Fruit fly (Drosophila melanogaster) whole organism, embryonic: ENCODE results near the gene CG17855.

Source experiments
- Adf1 ChIP-seq: fragments of 200-800 bp; sonication (Bioruptor generic); IDR thresholded peaks from 2 replicates; pipeline ENCODE4 v1.3.6; 2022; ENCODE audit warnings: missing biosample characterization, missing genetic modification characterization
- Bgb ChIP-seq: fragments of 200-800 bp; sonication (Bioruptor generic); IDR thresholded peaks from 2 replicates; pipeline ENCODE4 v1.3.6; 2022; ENCODE audit warnings: missing biosample characterization, missing genetic modification characterization; ENCODE audit not compliant: partially characterized antibody
- BtbVII ChIP-seq: fragments of 200-800 bp; sonication (Bioruptor generic); optimal IDR thresholded peaks from 3 replicates; lab custom pipeline; 2017; ENCODE audit warnings: missing biosample characterization, mild to moderate bottlenecking, missing genetic modification characterization
- CG12942 ChIP-seq: fragments of 200-800 bp; sonication (Bioruptor generic); optimal IDR thresholded peaks from 3 replicates; lab custom pipeline; 2016; ENCODE audit warnings: missing biosample characterization, missing genetic modification characterization
- CG13775 ChIP-seq: fragments of 200-800 bp; sonication (Bioruptor generic); optimal IDR thresholded peaks from 3 replicates; lab custom pipeline; 2017; ENCODE audit warnings: missing biosample characterization, mild to moderate bottlenecking, missing genetic modification characterization
- CG13894 ChIP-seq: fragments of 200-800 bp; sonication (Bioruptor generic); optimal IDR thresholded peaks from 3 replicates; lab custom pipeline; 2018; ENCODE audit warnings: missing biosample characterization, mild to moderate bottlenecking, missing genetic modification characterization, moderate library complexity
- CG1529 ChIP-seq: fragments of 200-800 bp; sonication (Bioruptor generic); optimal IDR thresholded peaks from 3 replicates; lab custom pipeline; 2018; ENCODE audit warnings: missing biosample characterization, missing genetic modification characterization
- CG1602 ChIP-seq: fragments of 200-800 bp; sonication (Bioruptor generic); optimal IDR thresholded peaks from 3 replicates; lab custom pipeline; 2016; ENCODE audit warnings: missing biosample characterization, missing genetic modification characterization
- CG1603 ChIP-seq: fragments of 200-800 bp; sonication (Bioruptor generic); optimal IDR thresholded peaks from 2 replicates; lab custom pipeline; 2019; ENCODE audit warnings: missing biosample characterization, mild to moderate bottlenecking, missing genetic modification characterization, moderate library complexity
- CG18599 ChIP-seq: fragments of 200-800 bp; sonication (Bioruptor generic); optimal IDR thresholded peaks from 3 replicates; lab custom pipeline; 2017; ENCODE audit warnings: missing biosample characterization, missing genetic modification characterization, mild to moderate bottlenecking, moderate library complexity, missing genetic modification reagents
- CG3065 ChIP-seq: fragments of 200-800 bp; sonication (Bioruptor generic); optimal IDR thresholded peaks from 2 replicates; lab custom pipeline; 2016; ENCODE audit warnings: missing biosample characterization, missing genetic modification characterization
- CG33213 ChIP-seq: fragments of 200-800 bp; sonication (Bioruptor generic); optimal IDR thresholded peaks from 3 replicates; lab custom pipeline; 2016; ENCODE audit warnings: missing biosample characterization, missing genetic modification characterization
- CG33557 ChIP-seq: fragments of 200-800 bp; sonication (Bioruptor generic); optimal IDR thresholded peaks from 2 replicates; lab custom pipeline; 2019; ENCODE audit warnings: missing biosample characterization, mild to moderate bottlenecking, missing genetic modification characterization, moderate library complexity
- CG3838 ChIP-seq: fragments of 200-800 bp; sonication (Bioruptor generic); optimal IDR thresholded peaks from 3 replicates; lab custom pipeline; 2016; ENCODE audit warnings: missing biosample characterization, missing genetic modification characterization
- CG4424 ChIP-seq: fragments of 200-800 bp; sonication (Bioruptor generic); optimal IDR thresholded peaks from 3 replicates; lab custom pipeline; 2016; ENCODE audit warnings: missing biosample characterization, missing genetic modification characterization
- CG4617 ChIP-seq: fragments of 200-800 bp; sonication (Bioruptor generic); optimal IDR thresholded peaks from 3 replicates; lab custom pipeline; 2016; ENCODE audit warnings: missing biosample characterization, missing genetic modification characterization, borderline replicate concordance
- CG7556 ChIP-seq: fragments of 200-800 bp; sonication (Bioruptor generic); optimal IDR thresholded peaks from 2 replicates; lab custom pipeline; 2017; ENCODE audit warnings: missing biosample characterization, mild to moderate bottlenecking, missing genetic modification characterization
- CTCF ChIP-seq: fragments of 200-800 bp; sonication (Bioruptor generic); optimal IDR thresholded peaks from 2 replicates; lab custom pipeline; 2017; ENCODE audit warnings: missing biosample characterization, mild to moderate bottlenecking, missing genetic modification characterization, moderate library complexity
- CkIIα-i1 ChIP-seq: fragments of 200-800 bp; sonication (Bioruptor generic); IDR thresholded peaks from 2 replicates; pipeline ENCODE4 v1.3.6; 2022; ENCODE audit warnings: missing biosample characterization, missing genetic modification characterization
- D ChIP-seq, 2 experiments: fragments of 200-800 bp in 1 of 2; fragments of >200 bp in 1 of 2; sonication (Bioruptor generic) in 1 of 2; optimal IDR thresholded peaks; 2 replicates in 1 of 2; 3 replicates in 1 of 2; lab custom pipeline; 2017; ENCODE audit warnings: mild to moderate bottlenecking in 1 of 2, missing biosample characterization in 1 of 2, missing genetic modification characterization in 1 of 2, missing genetic modification reagents in 1 of 2
- E2f1 ChIP-seq: fragments of 200-800 bp; sonication (Bioruptor generic); IDR thresholded peaks from 2 replicates; pipeline ENCODE4 v1.3.6; 2022; ENCODE audit warnings: missing biosample characterization, missing genetic modification characterization
- Gsc ChIP-seq: fragments of 200-800 bp; sonication (Bioruptor generic); IDR thresholded peaks from 2 replicates; pipeline ENCODE4 v1.3.6; 2022; ENCODE audit warnings: missing biosample characterization, missing genetic modification characterization
- HLHmδ ChIP-seq: fragments of 200-800 bp; sonication (Bioruptor generic); optimal IDR thresholded peaks from 2 replicates; lab custom pipeline; 2018; ENCODE audit warnings: missing biosample characterization, mild to moderate bottlenecking, missing genetic modification characterization, moderate library complexity
- Hey ChIP-seq: fragments of 200-800 bp; sonication (Bioruptor generic); optimal IDR thresholded peaks from 3 replicates; lab custom pipeline; 2018; ENCODE audit warnings: missing biosample characterization, mild to moderate bottlenecking, missing genetic modification characterization
- Hr3 ChIP-seq: fragments of 200-800 bp; sonication (Bioruptor generic); optimal IDR thresholded peaks from 3 replicates; lab custom pipeline; 2016; ENCODE audit warnings: missing biosample characterization, missing genetic modification characterization
- NK7.1 ChIP-seq: fragments of 200-800 bp; sonication (Bioruptor generic); optimal IDR thresholded peaks from 3 replicates; lab custom pipeline; 2016; ENCODE audit warnings: missing biosample characterization, missing genetic modification characterization
- Nf-YC ChIP-seq: fragments of 200-800 bp; optimal IDR thresholded peaks from 3 replicates; lab custom pipeline; 2019; ENCODE audit warnings: missing biosample characterization, mild to moderate bottlenecking, missing genetic modification characterization, moderate library complexity
- Oaz ChIP-seq: fragments of 200-800 bp; sonication (Bioruptor generic); IDR thresholded peaks from 2 replicates; pipeline ENCODE4 v1.3.6; 2022; ENCODE audit warnings: missing biosample characterization, missing genetic modification characterization
- Oli ChIP-seq: fragments of 200-800 bp; sonication (Bioruptor generic); optimal IDR thresholded peaks from 2 replicates; lab custom pipeline; 2018; ENCODE audit warnings: missing biosample characterization, mild to moderate bottlenecking, missing genetic modification characterization, moderate library complexity
- Optix ChIP-seq: fragments of 200-800 bp; sonication (Bioruptor generic); IDR thresholded peaks from 3 replicates; pipeline ENCODE4 v1.3.6; 2022; ENCODE audit warnings: missing biosample characterization, missing genetic modification characterization
- Pdp1 ChIP-seq, 2 experiments: fragments of 200-800 bp; sonication (Bioruptor generic); optimal IDR thresholded peaks; 3 replicates each; lab custom pipeline; 2016; ENCODE audit warnings: missing biosample characterization in 2 of 2, missing genetic modification characterization in 2 of 2, mild to moderate bottlenecking in 1 of 2, moderate library complexity in 1 of 2
- Rx ChIP-seq: fragments of 200-800 bp; sonication (Bioruptor generic); IDR thresholded peaks from 2 replicates; pipeline ENCODE4 v1.3.6; 2022; ENCODE audit warnings: missing biosample characterization, missing genetic modification characterization
- Xrp1 ChIP-seq: fragments of 200-800 bp; sonication (Bioruptor generic); IDR thresholded peaks from 2 replicates; pipeline ENCODE4 v1.3.6; 2022; ENCODE audit warnings: missing biosample characterization, missing genetic modification characterization
- chinmo ChIP-seq: fragments of 200-800 bp; sonication (Bioruptor generic); IDR thresholded peaks from 4 replicates; pipeline ENCODE4 v1.3.6; 2022; ENCODE audit warnings: missing biosample characterization, missing genetic modification characterization; ENCODE audit not compliant: partially characterized antibody
- chn ChIP-seq: fragments of 200-800 bp; sonication (Bioruptor generic); optimal IDR thresholded peaks from 2 replicates; lab custom pipeline; 2016; ENCODE audit warnings: missing biosample characterization, missing genetic modification characterization
- corto ChIP-seq: fragments of 200-800 bp; sonication (Bioruptor generic); optimal IDR thresholded peaks from 2 replicates; lab custom pipeline; 2016; ENCODE audit warnings: missing biosample characterization, mild to moderate bottlenecking, missing genetic modification characterization, moderate library complexity
- dpn ChIP-seq, 2 experiments: fragments of 200-800 bp; sonication (Bioruptor generic); optimal IDR thresholded peaks; 3 replicates each; lab custom pipeline; 2016; ENCODE audit warnings: missing biosample characterization in 2 of 2, missing genetic modification characterization in 2 of 2
- eve ChIP-seq, 2 experiments: fragments of >200 bp; optimal IDR thresholded peaks; 2 replicates each; lab custom pipeline; 2017; ENCODE audit warnings: missing biosample characterization in 2 of 2, missing genetic modification characterization in 2 of 2
- eyg ChIP-seq: fragments of 200-800 bp; sonication (Bioruptor generic); optimal IDR thresholded peaks from 3 replicates; lab custom pipeline; 2016; ENCODE audit warnings: missing biosample characterization, missing genetic modification characterization
- fd102C ChIP-seq: fragments of 200-800 bp; sonication (Bioruptor generic); optimal IDR thresholded peaks from 2 replicates; lab custom pipeline; 2018; ENCODE audit warnings: missing biosample characterization, mild to moderate bottlenecking, missing genetic modification characterization, moderate library complexity
- gcm2 ChIP-seq: fragments of 200-800 bp; sonication (Bioruptor generic); optimal IDR thresholded peaks from 2 replicates; lab custom pipeline; 2016; ENCODE audit warnings: missing biosample characterization, missing genetic modification characterization
- jigr1 ChIP-seq: fragments of 200-800 bp; sonication (Bioruptor generic); IDR thresholded peaks from 3 replicates; pipeline ENCODE4 v1.3.6; 2022; ENCODE audit warnings: missing biosample characterization, missing genetic modification characterization
- kah ChIP-seq: fragments of 200-800 bp; sonication (Bioruptor generic); optimal IDR thresholded peaks from 2 replicates; lab custom pipeline; 2018; ENCODE audit warnings: missing biosample characterization, mild to moderate bottlenecking, missing genetic modification characterization
- pros ChIP-seq: fragments of 200-800 bp; sonication (Bioruptor generic); optimal IDR thresholded peaks from 3 replicates; lab custom pipeline; 2019; ENCODE audit warnings: missing biosample characterization, mild to moderate bottlenecking, missing genetic modification characterization, moderate library complexity
- schlank ChIP-seq: fragments of 200-800 bp; sonication (Bioruptor generic); optimal IDR thresholded peaks from 2 replicates; lab custom pipeline; 2018; ENCODE audit warnings: missing biosample characterization, mild to moderate bottlenecking, missing genetic modification characterization
- sens ChIP-seq: fragments of 200-800 bp; sonication (Bioruptor generic); peaks from one replicate; lab custom pipeline; 2016; ENCODE audit warnings: missing biosample characterization, missing genetic modification characterization
- sima ChIP-seq: fragments of 200-800 bp; sonication (Bioruptor generic); optimal IDR thresholded peaks from 2 replicates; lab custom pipeline; 2016; ENCODE audit warnings: missing biosample characterization, missing genetic modification characterization
- slbo ChIP-seq: fragments of 200-800 bp; sonication (Bioruptor generic); IDR thresholded peaks from 2 replicates; pipeline ENCODE4 v1.3.6; 2022; ENCODE audit warnings: missing biosample characterization, missing genetic modification characterization
- slp2 ChIP-seq: fragments of 200-800 bp; sonication (Bioruptor generic); optimal IDR thresholded peaks from 2 replicates; lab custom pipeline; 2016; ENCODE audit warnings: missing biosample characterization, missing genetic modification characterization
- sqz ChIP-seq: fragments of 200-800 bp; sonication (Bioruptor generic); optimal IDR thresholded peaks from 3 replicates; lab custom pipeline; 2018; ENCODE audit warnings: missing biosample characterization, mild to moderate bottlenecking, missing genetic modification characterization

CG17855 gene

dm6 chr2L:9567398-9567856, 27.1 kb downstream of the CG17855 start (continued):
- TF ChIP-seq chn (GFP tag; lab: Kevin White, UChicago) (peak; percentile 90), NK7.1 (GFP tag; lab: Kevin White, UChicago) (peak; percentile 96), CG1602 (GFP tag; lab: Kevin White, UChicago) (peak; percentile 82), Rx (GFP tag; lab: Robert Waterston, UW) (peak; percentile 95), sens (GFP tag; lab: Kevin White, UChicago) (peak; percentile 99), Oaz (GFP tag; lab: Robert Waterston, UW) (peak; percentile 93), schlank (tag; lab: Kevin White, UChicago) (peak; percentile 99), CG12942 (peak; percentile 90), Bgb (GFP tag; lab: Robert Waterston, UW) (peak; percentile 21; the same call in 1 of the 2 replicates), pros (GFP tag; lab: Kevin White, UChicago) (no peak), slbo (GFP tag; lab: Robert Waterston, UW) (peak; percentile 88), gcm2 (GFP tag; lab: Kevin White, UChicago) (peak; percentile 99), CG18599 (GFP tag; lab: Kevin White, UChicago) (peak; percentile 98), Optix (GFP tag; lab: Robert Waterston, UW) (peak; percentile 96), CG3065 (GFP tag; lab: Kevin White, UChicago) (peak; percentile 94), Hr3 (GFP tag; lab: Kevin White, UChicago) (peak; percentile 82), chinmo (GFP tag; lab: Robert Waterston, UW) (peak; percentile 92; the same call in 3 of the 4 replicates), dpn (GFP tag; optimal IDR thresholded peaks at IDR 0.05; lab: Kevin White, UChicago) (peak; percentile 93 to 95), sima (GFP tag; lab: Kevin White, UChicago) (peak; percentile 91), E2f1 (GFP tag; lab: Robert Waterston, UW) (peak; percentile 95), corto (peak; percentile 86), kah (peak; percentile 97), CG33557 (peak; percentile 81), CG33213 (GFP tag; lab: Kevin White, UChicago) (peak; percentile 99), fd102C (GFP tag; lab: Kevin White, UChicago) (peak; percentile 89), D (optimal IDR thresholded peaks at IDR 0.05; lab: Kevin White, UChicago) (no peak), D (GFP tag; optimal IDR thresholded peaks at IDR 0.05; lab: Kevin White, UChicago) (peak; percentile 96), eyg (GFP tag; lab: Kevin White, UChicago) (peak; percentile 95), Pdp1 (GFP tag; optimal IDR thresholded peaks at IDR 0.05; lab: Kevin White, UChicago) (peak; percentile 90 to 92), sqz (peak; percentile 99), CkIIα-i1 (GFP tag; lab: Robert Waterston, UW) (peak; percentile 82; the same call in 1 of the 2 replicates), CG7556 (peak; percentile 94), CG4424 (GFP tag; lab: Kevin White, UChicago) (peak; percentile 97), Gsc (GFP tag; lab: Robert Waterston, UW) (no peak), CG13894 (peak; percentile 97), eve (GFP tag; optimal IDR thresholded peaks at IDR 0.05; lab: Kevin White, UChicago) (peak in 1 of 2 experiments; percentile 72), BtbVII (GFP tag; lab: Kevin White, UChicago) (peak; percentile 100), CG1529 (GFP tag; lab: Kevin White, UChicago) (peak; percentile 98), Nf-YC (tag; lab: Kevin White, UChicago) (peak; percentile 88), jigr1 (GFP tag; lab: Robert Waterston, UW) (no peak), CG1603 (tag; lab: Kevin White, UChicago) (peak; percentile 94), Xrp1 (peak; percentile 65; the same call in 1 of the 2 replicates), Oli (peak; percentile 94), CG13775 (peak; percentile 96), CG3838 (GFP tag; lab: Kevin White, UChicago) (peak; percentile 100), CTCF (GFP tag; lab: Kevin White, UChicago) (peak; percentile 96), slp2 (GFP tag; lab: Kevin White, UChicago) (peak; percentile 93), Hey (tag; lab: Kevin White, UChicago) (peak; percentile 97), CG4617 (peak; percentile 88), HLHmδ (GFP tag; lab: Kevin White, UChicago) (peak; percentile 96), Adf1 (peak; percentile 95)
